Worm (Caenorhabditis elegans) whole organism, mixed stage, embryonic: ENCODE results near the gene prx-5.

Experiments used
- flh-1 ChIP-seq: fragments of 200-800 bp; sonication (Bioruptor generic); optimal IDR thresholded peaks from 2 replicates; lab custom pipeline; 2018; ENCODE audit warnings: mild to moderate bottlenecking, missing genetic modification characterization, moderate library complexity, missing compliant biosample characterization
- lsy-2 ChIP-seq: fragments of 150-350 bp; optimal IDR thresholded peaks from 2 replicates; lab custom pipeline; 2014; ENCODE audit warnings: missing biosample characterization, missing genetic modification characterization
- mls-2 ChIP-seq: sonication (generic microtip); optimal IDR thresholded peaks from 2 replicates; lab custom pipeline; 2016; ENCODE audit warnings: mild to moderate bottlenecking, missing genetic modification characterization, moderate library complexity, missing compliant biosample characterization
- snpc-4 ChIP-seq: fragments of 150-350 bp; optimal IDR thresholded peaks from 2 replicates; lab custom pipeline; 2014; ENCODE audit warnings: missing biosample characterization, missing genetic modification characterization
- tbx-8 ChIP-seq: fragments of 200-800 bp; sonication (Bioruptor generic); optimal IDR thresholded peaks from 2 replicates; lab custom pipeline; 2018; ENCODE audit warnings: mild to moderate bottlenecking, missing genetic modification characterization, moderate library complexity, missing compliant biosample characterization
- unc-39 ChIP-seq: fragments of 150-350 bp; optimal IDR thresholded peaks from 2 replicates; lab custom pipeline; 2014; ENCODE audit warnings: missing biosample characterization, missing genetic modification characterization
- ztf-11 ChIP-seq: fragments of 150-350 bp; optimal IDR thresholded peaks from 2 replicates; lab custom pipeline; 2014; ENCODE audit warnings: missing biosample characterization, missing genetic modification characterization

ce11 chrII:8670835-8671234, 33.8 kb upstream of the prx-5 start:
- TF ChIP-seq lsy-2 (tag; lab: Kevin White, UChicago) (no peak), flh-1 (GFP tag; lab: Kevin White, UChicago) (no peak), unc-39 (no peak), mls-2 (no peak), ztf-11 (tag; lab: Kevin White, UChicago) (no peak), snpc-4 (tag; lab: Kevin White, UChicago) (no peak), tbx-8 (GFP tag; lab: Kevin White, UChicago) (no peak)
